Worm (Caenorhabditis elegans) whole organism, dauer: Measurements from ENCODE around the gene F52E4.5.

Experiments used
- unc-62 ChIP-seq: sonication (generic microtip); optimal IDR thresholded peaks from 2 replicates; lab custom pipeline; 2017; ENCODE audit warnings: missing biosample characterization, missing genetic modification reagents, missing genetic modification characterization

Gene F52E4.5

DNA sequence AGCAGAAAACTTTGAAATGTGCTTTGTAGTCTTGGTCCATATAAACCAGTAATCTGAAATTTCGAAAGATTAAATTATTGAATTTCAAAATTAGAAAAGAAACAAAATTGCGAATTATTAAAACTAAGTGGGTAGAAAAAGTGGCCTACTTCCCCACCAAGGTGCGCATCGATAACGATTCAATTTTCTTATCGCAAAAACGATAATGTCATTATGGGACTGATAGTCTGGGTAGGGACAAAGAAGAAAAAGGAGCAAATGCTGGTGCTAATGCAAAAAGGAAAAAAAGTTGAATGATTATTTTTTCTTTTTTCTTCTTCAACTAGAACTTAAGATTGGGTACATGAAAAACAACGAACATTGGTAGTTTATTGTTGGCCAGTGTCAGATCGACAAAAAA, 23.4 kb upstream of the F52E4.5 start, which contains the start of gene gpcp-1:
Gene gpcp-1, minus strand, starts transcription at position 53 of the 400 bp plus-strand sequence.
- TF ChIP-seq unc-62 (GFP tag; lab: Kevin White, UChicago) = no peak

DNA sequence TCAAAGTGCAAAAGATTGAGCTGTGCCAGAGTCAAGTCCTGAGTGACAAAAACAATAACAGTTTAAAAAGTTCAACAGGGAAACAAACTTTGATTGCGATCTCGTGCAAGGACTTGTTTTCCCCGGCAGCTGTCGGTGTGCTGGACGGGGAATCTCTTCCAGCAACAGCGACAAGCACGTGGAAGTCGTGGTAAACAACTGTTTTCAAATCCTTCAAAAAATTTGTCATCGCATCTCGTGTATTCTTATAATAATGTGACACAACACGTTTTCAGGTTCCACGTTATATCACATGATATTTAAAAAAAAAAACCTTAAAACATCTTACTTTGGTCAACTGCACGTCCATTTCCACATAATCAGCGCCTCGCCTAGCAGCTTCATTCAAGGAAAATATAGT, 21.5 kb upstream of the F52E4.5 start:
- no peak for TF ChIP-seq unc-62 (GFP tag; lab: Kevin White, UChicago)

DNA sequence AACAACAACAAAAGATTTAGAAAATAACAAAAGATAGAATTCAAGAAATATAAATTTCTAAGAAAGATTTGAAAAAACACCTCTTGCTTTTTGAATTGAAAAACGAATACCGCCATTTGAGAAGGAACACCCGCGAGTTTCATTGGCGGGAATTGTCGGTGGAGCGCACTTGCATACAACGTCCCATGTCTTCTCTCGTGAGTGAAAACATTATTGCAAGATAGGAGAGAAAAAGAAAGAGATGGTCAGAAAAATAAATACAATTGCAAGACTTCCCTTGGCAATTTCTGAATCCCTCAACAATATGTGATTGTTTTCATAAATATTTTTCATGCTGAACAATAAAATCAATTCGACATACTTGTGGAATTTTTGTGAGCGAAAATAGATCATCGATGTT, 19.0 kb upstream of the F52E4.5 start, which contains the start of gene K10B3.5:
Gene K10B3.5, minus strand, starts transcription at position 343 of the 400 bp plus-strand sequence.
- TF ChIP-seq unc-62 (GFP tag; lab: Kevin White, UChicago) = no peak

DNA sequence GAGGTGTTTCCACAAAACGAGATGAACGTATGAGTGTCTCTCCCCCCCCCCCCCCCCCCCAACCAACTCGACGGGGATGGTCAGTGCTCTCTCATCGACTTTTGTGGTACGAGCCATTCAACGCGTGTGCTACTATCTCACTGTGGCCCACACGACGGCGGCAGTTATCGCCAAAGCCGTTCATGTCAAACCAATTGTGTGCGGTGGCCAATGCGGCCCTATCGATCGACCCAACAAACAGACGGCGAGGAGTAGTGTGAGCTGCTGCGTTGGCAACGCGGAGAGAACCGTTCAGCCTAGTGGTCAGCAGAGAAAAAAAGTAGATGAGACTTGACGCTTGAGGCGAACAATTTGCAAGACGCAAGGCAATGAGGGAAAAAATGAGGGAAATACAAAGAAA, 15.7 kb upstream of the F52E4.5 start:
- TF ChIP-seq unc-62 (GFP tag; lab: Kevin White, UChicago) = no peak

DNA sequence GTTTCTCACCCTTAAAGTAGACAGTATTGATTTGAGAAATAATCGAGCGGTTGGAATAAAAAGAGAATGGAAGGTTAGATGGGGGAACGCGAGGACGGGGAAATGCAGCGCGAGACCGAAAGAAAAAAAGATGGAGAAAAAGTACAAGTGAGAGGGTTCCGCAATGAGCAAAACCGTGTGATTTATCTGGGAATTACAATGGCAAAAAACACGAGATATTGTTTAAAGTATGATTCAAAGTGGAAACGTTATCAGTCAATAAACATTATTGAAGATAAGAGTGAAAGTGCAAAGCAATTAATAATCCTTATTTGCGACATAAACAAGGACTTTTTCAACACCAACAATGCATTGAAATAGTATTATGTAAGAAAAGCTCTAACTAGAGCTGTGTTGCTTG, 15.0 kb upstream of the F52E4.5 start, which contains the start of gene ztf-13:
Gene ztf-13, minus strand, starts transcription at position 11 of the 400 bp plus-strand sequence.
- no peak for TF ChIP-seq unc-62 (GFP tag; lab: Kevin White, UChicago)

DNA sequence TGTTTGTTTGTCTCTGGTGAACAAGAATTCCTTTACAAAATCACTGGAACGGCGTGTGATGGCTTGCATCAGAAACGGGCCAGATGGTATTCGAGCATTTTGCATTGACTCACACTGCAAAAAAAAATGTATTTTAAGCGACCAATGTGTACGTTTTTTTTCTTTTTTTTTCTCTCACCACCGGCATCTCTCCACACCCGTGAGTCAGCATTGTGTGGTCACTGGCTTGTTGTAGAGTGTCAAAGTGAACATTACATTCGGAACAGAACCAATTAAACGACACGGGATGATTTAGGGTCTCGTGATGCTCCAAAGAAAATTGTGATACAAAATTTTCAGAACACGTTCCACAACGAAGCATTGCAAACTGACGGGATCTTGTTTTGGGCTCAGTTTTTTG, 14.4 kb upstream of the F52E4.5 start:
- TF ChIP-seq unc-62 (GFP tag; lab: Kevin White, UChicago) = no peak

DNA sequence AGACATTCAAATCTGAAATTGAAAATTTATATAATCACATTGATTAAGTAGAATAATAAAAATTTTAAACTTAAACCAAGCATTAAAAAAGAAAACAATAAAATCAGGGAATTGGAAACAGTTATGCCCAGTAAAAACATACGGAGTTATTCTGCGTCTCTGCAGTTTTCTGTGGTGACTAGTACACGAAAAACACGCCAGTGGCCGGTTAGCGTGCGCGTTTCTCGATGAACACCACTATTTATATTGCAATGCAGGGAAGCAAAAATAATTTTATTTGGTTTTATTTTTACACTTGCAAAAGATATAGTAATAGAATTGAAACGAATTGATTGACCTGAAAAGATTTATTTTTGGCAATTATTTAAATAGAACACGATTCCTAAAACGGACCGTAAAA, 12.7 kb upstream of the F52E4.5 start, which contains the start of gene sec-3:
Gene sec-3, minus strand, starts transcription at position 21 of the 400 bp plus-strand sequence.
- no peak for TF ChIP-seq unc-62 (GFP tag; lab: Kevin White, UChicago)

DNA sequence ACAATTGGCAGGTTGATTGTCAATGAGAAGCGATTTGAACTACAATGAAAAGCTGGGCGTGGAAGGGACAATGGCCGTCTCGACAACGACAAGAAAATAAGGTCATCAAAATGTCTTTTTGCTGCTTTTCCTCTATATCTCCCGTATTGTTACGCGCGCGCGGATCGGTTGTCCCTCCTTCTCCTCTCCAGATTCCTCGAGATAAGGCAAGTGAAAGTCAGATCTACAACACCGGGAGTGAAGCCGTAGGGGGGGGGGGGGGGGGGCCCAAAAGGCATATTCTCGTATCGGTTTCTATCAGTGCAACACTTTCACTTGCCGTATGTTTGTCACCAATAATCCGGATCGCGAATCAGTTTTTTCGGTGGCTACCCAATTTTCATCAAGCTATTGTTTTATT, 7.2 kb upstream of the F52E4.5 start, which contains the start of gene wrt-2:
Gene wrt-2, minus strand, starts transcription at position 46 of the 400 bp plus-strand sequence.
- TF ChIP-seq unc-62 (GFP tag; lab: Kevin White, UChicago) = no peak

DNA sequence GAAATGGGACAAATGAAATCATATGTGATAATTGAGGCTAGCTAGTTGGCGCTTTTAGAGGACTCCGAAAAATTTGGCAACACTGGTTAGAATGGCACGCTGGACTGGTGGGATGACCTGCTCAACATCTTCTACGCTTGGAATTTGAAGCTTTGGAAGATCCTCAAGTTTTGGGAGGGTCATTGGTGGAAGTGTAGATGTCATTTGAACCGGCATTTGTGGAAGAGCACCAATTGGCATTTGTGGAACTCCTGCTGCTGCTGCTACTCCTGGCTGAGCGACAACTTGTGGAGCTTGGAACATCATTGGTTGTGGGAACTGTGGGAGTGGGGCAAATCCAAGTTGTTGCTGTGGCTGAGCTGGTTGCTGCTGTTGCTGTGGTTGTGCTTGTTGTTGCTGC, 5.3 kb upstream of the F52E4.5 start:
- no peak for TF ChIP-seq unc-62 (GFP tag; lab: Kevin White, UChicago)

DNA sequence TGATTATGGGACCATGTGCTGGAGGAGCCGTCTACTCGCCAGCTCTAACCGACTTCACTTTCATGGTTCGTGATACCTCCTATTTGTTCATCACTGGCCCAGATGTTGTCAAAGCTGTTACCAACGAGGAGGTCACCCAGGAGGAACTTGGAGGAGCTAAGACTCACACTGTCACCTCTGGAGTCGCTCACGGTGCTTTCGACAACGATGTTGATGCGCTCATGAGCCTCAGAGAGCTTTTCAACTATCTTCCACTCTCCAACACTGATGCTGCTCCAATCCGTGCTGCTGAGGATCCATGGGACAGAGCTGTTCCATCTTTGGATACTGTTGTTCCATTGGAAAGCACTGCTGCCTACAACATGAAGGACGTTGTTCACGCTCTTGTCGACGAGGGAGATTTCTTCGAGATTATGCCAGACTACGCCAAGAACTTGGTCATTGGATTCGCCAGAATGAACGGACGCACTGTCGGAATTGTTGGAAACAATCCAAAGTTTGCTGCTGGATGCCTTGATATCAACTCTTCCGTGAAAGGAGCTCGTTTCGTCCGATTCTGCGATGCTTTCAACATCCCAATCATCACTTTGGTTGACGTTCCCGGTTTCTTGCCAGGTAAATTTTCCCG, 4.1 kb upstream of the F52E4.5 start:
- no peak for TF ChIP-seq unc-62 (GFP tag; lab: Kevin White, UChicago)

DNA sequence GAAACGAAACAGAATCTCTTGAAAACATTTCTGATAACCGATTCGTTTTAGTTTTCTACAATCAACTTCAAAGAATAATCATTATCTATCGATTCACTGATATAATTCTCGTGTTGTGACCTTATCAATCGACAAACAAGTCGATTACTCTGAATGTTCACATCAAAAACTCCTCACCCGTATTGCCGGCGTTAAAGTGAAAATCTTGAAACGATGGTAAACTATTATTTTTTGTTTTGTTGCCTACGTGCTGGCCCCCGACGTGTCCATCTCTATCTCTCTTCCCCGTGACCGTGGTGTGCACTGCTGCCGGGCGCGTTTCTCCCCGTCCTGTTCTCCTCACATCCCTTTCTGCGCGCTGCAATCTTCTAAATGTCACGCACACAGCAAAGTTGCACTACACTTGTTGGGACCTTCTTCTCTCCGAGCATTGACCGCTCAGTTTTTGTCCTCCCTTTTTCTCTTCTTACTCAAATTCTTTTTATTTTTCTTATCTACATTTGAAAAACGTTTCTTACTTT, 2.8 kb upstream of the F52E4.5 start:
- no peak for TF ChIP-seq unc-62 (GFP tag; lab: Kevin White, UChicago)

DNA sequence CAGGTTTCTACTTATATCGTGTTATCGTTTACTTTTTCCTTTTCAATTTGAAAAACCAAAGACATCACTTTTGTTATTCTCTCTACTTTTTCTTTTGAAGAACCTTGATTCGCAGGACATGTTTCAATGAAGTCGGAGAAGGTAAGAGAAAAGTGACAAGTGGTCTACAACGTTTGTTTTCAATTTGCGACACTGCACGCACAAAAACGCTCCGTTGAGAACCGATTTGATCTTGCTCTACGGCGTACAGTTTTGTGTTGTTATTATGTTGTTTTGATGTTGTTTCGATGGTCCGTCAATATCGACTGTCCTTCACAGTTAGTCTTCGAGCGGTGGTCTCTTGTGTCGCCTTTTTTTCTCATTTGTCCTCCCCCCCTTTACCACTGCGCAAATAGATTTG, 2.3 kb upstream of the F52E4.5 start, which contains the start of gene pccb-1:
Gene pccb-1, plus strand, starts transcription at position 127 of the 400 bp plus-strand sequence.
- TF ChIP-seq unc-62 (GFP tag; lab: Kevin White, UChicago) = no peak

DNA sequence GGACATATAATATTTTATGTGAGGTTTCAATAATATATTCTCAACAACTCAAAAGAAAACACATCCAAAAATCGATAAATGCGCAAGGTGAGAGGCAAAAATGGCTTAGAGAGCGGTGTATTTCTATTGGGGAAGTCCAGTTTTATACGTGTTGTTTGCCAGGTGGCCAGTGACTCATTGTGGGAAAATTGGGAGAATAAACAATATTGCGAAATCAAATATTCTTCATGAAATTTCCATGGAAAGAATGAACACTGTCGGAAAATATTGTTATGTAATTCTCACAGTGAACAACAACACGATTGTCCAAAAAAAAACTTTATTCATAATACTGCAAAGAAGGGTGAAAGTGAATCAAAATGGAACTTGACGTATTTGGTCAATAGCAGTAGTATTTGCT, 502 bp upstream of the F52E4.5 start:
- no peak for TF ChIP-seq unc-62 (GFP tag; lab: Kevin White, UChicago)

DNA sequence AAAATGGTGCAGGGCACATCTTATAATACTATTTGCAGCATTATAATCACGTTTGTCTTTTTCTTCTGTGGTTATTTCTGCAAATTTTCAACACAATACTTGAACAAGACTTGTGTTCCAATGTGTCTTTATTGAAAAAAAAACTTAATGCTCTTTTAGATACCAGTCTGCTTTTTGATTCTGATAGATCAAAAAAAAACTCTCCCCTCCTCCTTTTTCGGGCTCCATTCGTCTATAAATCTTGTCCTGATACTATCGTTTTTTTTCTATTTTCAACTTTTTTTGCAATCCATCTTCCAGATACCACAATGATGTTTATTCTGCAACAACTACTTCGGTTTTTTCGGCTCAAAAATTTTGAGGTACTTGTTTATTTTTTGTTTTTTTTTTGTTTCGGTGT, 6.3 kb downstream of the F52E4.5 start, which contains the start of gene twk-16:
Gene twk-16, plus strand, starts transcription at position 301 of the 400 bp plus-strand sequence.
- TF ChIP-seq unc-62 (GFP tag; lab: Kevin White, UChicago) = no peak

DNA sequence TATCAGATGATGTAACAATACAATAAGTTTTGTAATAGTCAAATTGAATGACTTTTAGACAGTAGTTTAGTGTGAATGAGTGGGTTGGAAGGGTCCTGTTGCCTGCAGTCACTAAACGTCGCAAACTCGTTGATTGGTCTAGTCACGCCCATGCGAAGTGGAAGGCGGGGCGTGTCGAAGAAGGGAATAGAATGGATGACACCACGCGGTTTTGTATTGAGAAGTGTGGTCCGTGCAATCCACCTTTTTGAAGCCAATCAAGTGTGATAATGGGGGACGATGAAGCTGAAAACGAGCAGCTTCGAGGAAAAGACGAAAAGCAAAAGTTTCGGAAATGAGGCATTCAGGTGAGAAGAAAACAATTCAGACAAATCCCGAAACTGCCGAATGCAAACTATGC, 16.8 kb downstream of the F52E4.5 start, which contains the start of gene ceh-31:
Gene ceh-31, minus strand, starts transcription at position 101 of the 400 bp plus-strand sequence.
- TF ChIP-seq unc-62 (GFP tag; lab: Kevin White, UChicago) = no peak

DNA sequence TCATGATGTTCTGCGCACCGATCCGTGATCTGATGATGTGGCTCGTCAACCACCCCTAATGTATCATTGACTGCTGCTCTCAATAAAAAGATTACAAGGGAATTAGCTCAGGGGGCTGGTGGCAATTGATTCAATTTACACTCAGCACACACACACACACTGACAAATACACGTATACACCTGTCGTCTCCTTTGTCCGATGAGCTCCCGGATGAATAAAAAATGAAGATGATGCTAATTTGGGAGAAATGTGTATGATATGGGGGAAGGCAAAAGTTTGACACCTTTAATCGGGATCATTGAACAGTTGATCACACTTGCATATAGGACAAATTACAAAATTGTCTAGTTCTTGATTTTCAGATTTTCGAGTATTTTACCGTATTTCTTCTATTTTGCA, 20.1 kb downstream of the F52E4.5 start:
- TF ChIP-seq unc-62 (GFP tag; lab: Kevin White, UChicago) = no peak

DNA sequence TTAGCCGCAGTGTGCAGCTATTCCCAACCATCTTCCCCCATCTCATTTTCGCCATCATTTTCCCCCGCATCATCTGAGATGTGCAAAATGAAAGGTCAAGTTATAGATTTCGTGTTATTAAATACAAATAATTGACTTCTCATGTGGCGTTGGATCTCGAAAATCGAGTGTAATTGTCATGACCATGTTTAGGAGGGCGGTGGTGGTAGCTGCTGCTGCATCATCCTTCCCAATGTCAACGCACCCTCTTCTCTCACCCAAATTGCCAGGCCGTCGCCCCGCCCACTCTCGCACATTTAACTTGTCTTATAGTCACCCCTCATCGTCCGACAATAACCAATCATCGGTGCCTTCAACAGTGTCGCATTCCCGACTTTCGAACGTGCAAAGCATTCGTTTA, 23.9 kb downstream of the F52E4.5 start, which contains the start of gene ceh-30:
Gene ceh-30, plus strand, starts transcription at position 301 of the 400 bp plus-strand sequence.
- TF ChIP-seq unc-62 (GFP tag; lab: Kevin White, UChicago) = no peak
